Worm (Caenorhabditis elegans) whole organism, L4/young adult: Measurements from ENCODE around the gene pals-17.

Experiments used
- W03F9.2 ChIP-seq: fragments of 150-350 bp; optimal IDR thresholded peaks from 2 replicates; lab custom pipeline; 2014; ENCODE audit warnings: missing biosample characterization, missing genetic modification characterization
- dao-5 ChIP-seq: sonication (generic microtip); optimal IDR thresholded peaks from 2 replicates; lab custom pipeline; 2016; ENCODE audit warnings: missing genotype, missing genetic modification characterization, moderate library complexity, missing compliant biosample characterization
- him-1 ChIP-seq: sonication (generic microtip); optimal IDR thresholded peaks from 2 replicates; lab custom pipeline; 2016; ENCODE audit warnings: missing genotype, missing genetic modification reagents, missing genetic modification characterization, missing compliant biosample characterization

- TF ChIP-seq him-1 (tag; lab: Kevin White, UChicago): no peak
- no peak for TF ChIP-seq W03F9.2 (tag; lab: Kevin White, UChicago)
- no peak for TF ChIP-seq dao-5 (tag; lab: Kevin White, UChicago)
Observed at ce11 chrIII:1413890-1414613, 22.4 kb upstream of the pals-17 start, which contains the start of gene Y82E9BR.14.
